Worm (Caenorhabditis elegans) whole organism, early embryonic: ENCODE data around the gene F08H9.3.

Experiments used
- B0310.2 ChIP-seq: sonication (generic microtip); optimal IDR thresholded peaks from 2 replicates; lab custom pipeline; 2016; ENCODE audit warnings: mild to moderate bottlenecking, missing genetic modification characterization, missing compliant biosample characterization
- F13C5.2 ChIP-seq: sonication (generic microtip); optimal IDR thresholded peaks from 2 replicates; lab custom pipeline; 2017; ENCODE audit warnings: mild to moderate bottlenecking, missing genetic modification characterization, inconsistent platforms, missing compliant biosample characterization
- aly-1 ChIP-seq: sonication (generic microtip); optimal IDR thresholded peaks from 2 replicates; lab custom pipeline; 2016; ENCODE audit warnings: missing genetic modification characterization, missing compliant biosample characterization
- ama-1 ChIP-seq: fragments of 150-350 bp; optimal IDR thresholded peaks from 2 replicates; lab custom pipeline; 2014
- ceh-13 ChIP-seq: fragments of 200-800 bp; sonication (Bioruptor generic); optimal IDR thresholded peaks from 2 replicates; lab custom pipeline; 2018; ENCODE audit warnings: mild to moderate bottlenecking, missing genetic modification characterization, missing compliant biosample characterization
- ceh-36 ChIP-seq: sonication (generic microtip); optimal IDR thresholded peaks from 2 replicates; lab custom pipeline; 2016; ENCODE audit warnings: missing genetic modification characterization, inconsistent platforms, missing compliant biosample characterization
- ets-7 ChIP-seq: sonication (generic microtip); optimal IDR thresholded peaks from 2 replicates; lab custom pipeline; 2016; ENCODE audit warnings: missing genotype, missing genetic modification characterization, missing compliant biosample characterization
- flt-1 ChIP-seq: fragments of 200-800 bp; sonication (Bioruptor generic); IDR thresholded peaks from 2 replicates; pipeline ENCODE4 v1.3.6; 2022; ENCODE audit warnings: missing genetic modification characterization, missing compliant biosample characterization
- hmbx-1 ChIP-seq: sonication (generic microtip); optimal IDR thresholded peaks from 2 replicates; lab custom pipeline; 2016; ENCODE audit warnings: mild to moderate bottlenecking, missing genetic modification characterization, missing compliant biosample characterization
- scrt-1 ChIP-seq: fragments of 200-800 bp; sonication (Bioruptor generic); IDR thresholded peaks from 2 replicates; pipeline ENCODE4 v1.3.6; 2022; ENCODE audit warnings: missing genetic modification characterization, missing compliant biosample characterization
- sea-1 ChIP-seq: fragments of 200-800 bp; sonication (Bioruptor generic); conservative IDR thresholded peaks from 2 replicates; pipeline ENCODE4 v1.3.6; 2022; ENCODE audit warnings: missing genetic modification characterization, missing compliant biosample characterization
- tra-4 ChIP-seq: sonication (generic microtip); optimal IDR thresholded peaks from 2 replicates; lab custom pipeline; 2017; ENCODE audit warnings: missing genetic modification characterization, missing compliant biosample characterization

ce11 chrV:14496446-14496845 lies 33.3 kb upstream of the F08H9.3 start:
- TF ChIP-seq F13C5.2 (tag; lab: Kevin White, UChicago) (no peak), ceh-36 (tag; lab: Kevin White, UChicago) (no peak), tra-4 (tag; lab: Kevin White, UChicago) (no peak), ama-1 (no peak), scrt-1 (no peak), sea-1 (GFP tag; lab: Robert Waterston, UW) (no peak), flt-1 (GFP tag; lab: Robert Waterston, UW) (no peak), hmbx-1 (tag; lab: Kevin White, UChicago) (no peak), B0310.2 (no peak), ets-7 (no peak), ceh-13 (GFP tag; lab: Kevin White, UChicago) (no peak), aly-1 (tag; lab: Kevin White, UChicago) (no peak)
